Fruit fly (Drosophila melanogaster) whole organism, embryonic: ENCODE measurements around the gene CG11670.

Experiments used
- CG11085 ChIP-seq: fragments of 200-800 bp; sonication (Bioruptor generic); IDR thresholded peaks from 2 replicates; pipeline ENCODE4 v1.3.6; 2022; ENCODE audit warnings: missing biosample characterization, missing genetic modification characterization
- CG11093 ChIP-seq: fragments of 200-800 bp; sonication (Bioruptor generic); IDR thresholded peaks from 3 replicates; pipeline ENCODE4 v1.3.6; 2022; ENCODE audit warnings: missing biosample characterization, missing genetic modification characterization
- CG12299 ChIP-seq: fragments of 200-800 bp; sonication (Bioruptor generic); optimal IDR thresholded peaks from 2 replicates; lab custom pipeline; 2018; ENCODE audit warnings: missing biosample characterization, mild to moderate bottlenecking, missing genetic modification characterization
- CG14667 ChIP-seq: fragments of 200-800 bp; sonication (Bioruptor generic); IDR thresholded peaks from 2 replicates; pipeline ENCODE4 v1.3.6; 2022; ENCODE audit warnings: missing biosample characterization, missing genetic modification characterization
- CG15696 ChIP-seq: fragments of 200-800 bp; sonication (Bioruptor generic); optimal IDR thresholded peaks from 2 replicates; lab custom pipeline; 2019; ENCODE audit warnings: missing biosample characterization, mild to moderate bottlenecking, missing genetic modification characterization, moderate library complexity
- CG17385 ChIP-seq: fragments of 200-800 bp; sonication (Bioruptor generic); optimal IDR thresholded peaks from 3 replicates; lab custom pipeline; 2018; ENCODE audit warnings: missing biosample characterization, mild to moderate bottlenecking, missing genetic modification characterization
- CG2712 ChIP-seq: fragments of 200-800 bp; optimal IDR thresholded peaks from 3 replicates; lab custom pipeline; 2019; ENCODE audit warnings: missing biosample characterization, mild to moderate bottlenecking, missing genetic modification characterization, moderate library complexity
- CG32532 ChIP-seq: fragments of 200-800 bp; sonication (Bioruptor generic); IDR thresholded peaks from 2 replicates; pipeline ENCODE4 v1.3.6; 2022; ENCODE audit warnings: missing biosample characterization, missing genetic modification characterization
- CG3407 ChIP-seq: fragments of 200-800 bp; sonication (Bioruptor generic); optimal IDR thresholded peaks from 2 replicates; lab custom pipeline; 2018; ENCODE audit warnings: missing biosample characterization, mild to moderate bottlenecking, missing genetic modification characterization
- CG3726 ChIP-seq: fragments of 200-800 bp; sonication (Bioruptor generic); IDR thresholded peaks from 3 replicates; pipeline ENCODE4, ENCODE4 v1.3.6; 2022; ENCODE audit warnings: missing biosample characterization, missing genetic modification characterization
- CG3838 ChIP-seq: fragments of 200-800 bp; sonication (Bioruptor generic); optimal IDR thresholded peaks from 3 replicates; lab custom pipeline; 2016; ENCODE audit warnings: missing biosample characterization, missing genetic modification characterization
- CG4404 ChIP-seq: fragments of 200-800 bp; sonication (Bioruptor generic); IDR thresholded peaks from 2 replicates; pipeline ENCODE4 v1.3.6; 2022; ENCODE audit warnings: missing biosample characterization, missing genetic modification characterization
- CG5953 ChIP-seq: fragments of 200-800 bp; sonication (Bioruptor generic); IDR thresholded peaks from 2 replicates; pipeline ENCODE4 v1.3.6; 2022; ENCODE audit warnings: missing biosample characterization, missing genetic modification characterization
- CG7928 ChIP-seq: fragments of 200-800 bp; sonication (Bioruptor generic); optimal IDR thresholded peaks from 2 replicates; lab custom pipeline; 2017; ENCODE audit warnings: missing biosample characterization, mild to moderate bottlenecking, missing genetic modification characterization
- CG8089 ChIP-seq: fragments of 200-800 bp; sonication (Bioruptor generic); optimal IDR thresholded peaks from 3 replicates; lab custom pipeline; 2016; ENCODE audit warnings: missing biosample characterization, missing genetic modification characterization
- CG9876 ChIP-seq: fragments of 200-800 bp; sonication (Bioruptor generic); optimal IDR thresholded peaks from 2 replicates; lab custom pipeline; 2016; ENCODE audit warnings: missing biosample characterization, missing genetic modification characterization
- Dad ChIP-seq: fragments of 200-800 bp; sonication (Bioruptor generic); optimal IDR thresholded peaks from 3 replicates; lab custom pipeline; 2016; ENCODE audit warnings: missing biosample characterization, missing genetic modification characterization
- Ets97D ChIP-seq: fragments of 200-800 bp; sonication (Bioruptor generic); optimal IDR thresholded peaks from 3 replicates; lab custom pipeline; 2016; ENCODE audit warnings: missing biosample characterization, missing genetic modification characterization
- Fer3 ChIP-seq: fragments of 200-800 bp; sonication (Bioruptor generic); optimal IDR thresholded peaks from 2 replicates; lab custom pipeline; 2018; ENCODE audit warnings: missing biosample characterization, mild to moderate bottlenecking, missing genetic modification characterization, moderate library complexity
- MESR4 ChIP-seq: fragments of 200-800 bp; sonication (Bioruptor generic); optimal IDR thresholded peaks from 2 replicates; lab custom pipeline; 2018; ENCODE audit warnings: missing biosample characterization, mild to moderate bottlenecking, missing genetic modification characterization, moderate library complexity
- Neu2 ChIP-seq: fragments of 200-800 bp; sonication (Bioruptor generic); optimal IDR thresholded peaks from 3 replicates; lab custom pipeline; 2016; ENCODE audit warnings: missing biosample characterization, missing genetic modification characterization, borderline replicate concordance
- Nf-YA ChIP-seq: fragments of 200-800 bp; sonication (Bioruptor generic); IDR thresholded peaks from 2 replicates; pipeline ENCODE4 v1.3.6; 2022; ENCODE audit warnings: missing biosample characterization, missing genetic modification characterization
- Pdp1 ChIP-seq, 2 experiments: fragments of 200-800 bp; sonication (Bioruptor generic); optimal IDR thresholded peaks; 3 replicates each; lab custom pipeline; 2016; ENCODE audit warnings: missing biosample characterization in 2 of 2, missing genetic modification characterization in 2 of 2, mild to moderate bottlenecking in 1 of 2, moderate library complexity in 1 of 2
- Stat92E ChIP-seq, 3 experiments: fragments of >200 bp in 2 of 3; fragments of 200-800 bp in 1 of 3; sonication (Bioruptor generic) in 1 of 3; optimal IDR thresholded peaks; 2 replicates each; lab custom pipeline; 2017 to 2019; ENCODE audit warnings: missing biosample characterization in 3 of 3, missing genetic modification characterization in 3 of 3, mild to moderate bottlenecking in 1 of 3, moderate library complexity in 1 of 3
- ap ChIP-seq: fragments of 200-800 bp; sonication (Bioruptor generic); IDR thresholded peaks from 2 replicates; pipeline ENCODE4 v1.3.6; 2022; ENCODE audit warnings: missing biosample characterization, missing genetic modification characterization
- ase ChIP-seq: fragments of 200-800 bp; sonication (Bioruptor generic); IDR thresholded peaks from 3 replicates; pipeline ENCODE4 v1.3.6; 2022; ENCODE audit warnings: missing biosample characterization, missing genetic modification characterization
- bowl ChIP-seq: fragments of 200-800 bp; sonication (Bioruptor generic); IDR thresholded peaks from 2 replicates; pipeline ENCODE4 v1.3.6; 2022; ENCODE audit warnings: missing biosample characterization, missing genetic modification characterization
- cas ChIP-seq: fragments of 200-800 bp; sonication (Bioruptor generic); IDR thresholded peaks from 2 replicates; pipeline ENCODE4 v1.3.6; 2022; ENCODE audit warnings: missing biosample characterization, missing genetic modification characterization
- chinmo ChIP-seq: fragments of 200-800 bp; sonication (Bioruptor generic); IDR thresholded peaks from 4 replicates; pipeline ENCODE4 v1.3.6; 2022; ENCODE audit warnings: missing biosample characterization, missing genetic modification characterization; ENCODE audit not compliant: partially characterized antibody
- chm ChIP-seq: fragments of 200-800 bp; sonication (Bioruptor generic); IDR thresholded peaks from 2 replicates; pipeline ENCODE4 v1.3.6; 2022; ENCODE audit warnings: missing biosample characterization, missing genetic modification characterization
- chn ChIP-seq: fragments of 200-800 bp; sonication (Bioruptor generic); optimal IDR thresholded peaks from 2 replicates; lab custom pipeline; 2016; ENCODE audit warnings: missing biosample characterization, missing genetic modification characterization
- croc ChIP-seq: fragments of 200-800 bp; sonication (Bioruptor generic); conservative IDR thresholded peaks from 3 replicates; pipeline ENCODE4 v1.3.6; 2022; ENCODE audit warnings: missing biosample characterization, missing genetic modification characterization
- crp ChIP-seq, 2 experiments: fragments of 200-800 bp; sonication (Bioruptor generic); optimal IDR thresholded peaks; 2 replicates in 1 of 2; 3 replicates in 1 of 2; lab custom pipeline; 2017; ENCODE audit warnings: missing biosample characterization in 2 of 2, missing genetic modification characterization in 2 of 2, mild to moderate bottlenecking in 1 of 2, moderate library complexity in 1 of 2
- dmrt99B ChIP-seq: fragments of 200-800 bp; sonication (Bioruptor generic); optimal IDR thresholded peaks from 2 replicates; lab custom pipeline; 2018; ENCODE audit warnings: missing biosample characterization, mild to moderate bottlenecking, missing genetic modification characterization, moderate library complexity
- ems ChIP-seq: fragments of 200-800 bp; sonication (Bioruptor generic); optimal IDR thresholded peaks from 3 replicates; lab custom pipeline; 2016; ENCODE audit warnings: missing biosample characterization, missing genetic modification characterization
- esg ChIP-seq: fragments of 200-800 bp; sonication (Bioruptor generic); conservative IDR thresholded peaks from 2 replicates; pipeline ENCODE4 v1.3.6; 2022; ENCODE audit warnings: missing biosample characterization, missing genetic modification characterization
- ftz-f1 ChIP-seq: fragments of 200-800 bp; sonication (Bioruptor generic); optimal IDR thresholded peaks from 2 replicates; lab custom pipeline; 2016; ENCODE audit warnings: missing biosample characterization, missing genetic modification characterization
- gro ChIP-seq: fragments of 200-800 bp; sonication (Bioruptor generic); optimal IDR thresholded peaks from 2 replicates; lab custom pipeline; 2016; ENCODE audit warnings: missing biosample characterization, missing genetic modification characterization
- kni ChIP-seq: fragments of 200-800 bp; sonication (Bioruptor generic); optimal IDR thresholded peaks from 3 replicates; lab custom pipeline; 2017; ENCODE audit warnings: mild to moderate bottlenecking, missing biosample characterization, missing genetic modification reagents, missing genetic modification characterization
- nerfin-1 ChIP-seq: fragments of 200-800 bp; sonication (Bioruptor generic); optimal IDR thresholded peaks from 3 replicates; lab custom pipeline; 2019; ENCODE audit warnings: missing biosample characterization, mild to moderate bottlenecking, missing genetic modification characterization, moderate library complexity
- org-1 ChIP-seq: fragments of 200-800 bp; sonication (Bioruptor generic); optimal IDR thresholded peaks from 2 replicates; lab custom pipeline; 2017; ENCODE audit warnings: missing biosample characterization, missing genetic modification characterization
- pros ChIP-seq: fragments of 200-800 bp; sonication (Bioruptor generic); optimal IDR thresholded peaks from 3 replicates; lab custom pipeline; 2019; ENCODE audit warnings: missing biosample characterization, mild to moderate bottlenecking, missing genetic modification characterization, moderate library complexity
- psq ChIP-seq: fragments of 200-800 bp; sonication (Bioruptor generic); optimal IDR thresholded peaks from 2 replicates; lab custom pipeline; 2017; ENCODE audit warnings: missing biosample characterization, missing genetic modification characterization
- sna ChIP-seq: fragments of 200-800 bp; sonication (Bioruptor generic); IDR thresholded peaks from 2 replicates; pipeline ENCODE4 v1.3.6; 2022; ENCODE audit warnings: missing biosample characterization, missing genetic modification characterization; ENCODE audit not compliant: partially characterized antibody
- stwl ChIP-seq: fragments of 200-800 bp; sonication (Bioruptor generic); optimal IDR thresholded peaks from 3 replicates; lab custom pipeline; 2018; ENCODE audit warnings: missing biosample characterization, mild to moderate bottlenecking, missing genetic modification characterization, moderate library complexity
- tin ChIP-seq: fragments of 200-800 bp; sonication (Bioruptor generic); optimal IDR thresholded peaks from 3 replicates; lab custom pipeline; 2016; ENCODE audit warnings: missing biosample characterization, missing genetic modification characterization
- tup ChIP-seq: fragments of 200-800 bp; sonication (Bioruptor generic); optimal IDR thresholded peaks from 2 replicates; lab custom pipeline; 2016; ENCODE audit warnings: missing biosample characterization, mild to moderate bottlenecking, missing genetic modification characterization, moderate library complexity
- tx ChIP-seq: fragments of 200-800 bp; sonication (Bioruptor generic); optimal IDR thresholded peaks from 2 replicates; lab custom pipeline; 2016; ENCODE audit warnings: missing biosample characterization, missing genetic modification characterization
- wor ChIP-seq: fragments of 200-800 bp; sonication (Bioruptor generic); IDR thresholded peaks from 2 replicates; pipeline ENCODE4 v1.3.6; 2022; ENCODE audit warnings: missing biosample characterization, missing genetic modification characterization
- zfh2 ChIP-seq: fragments of 200-800 bp; sonication (Bioruptor generic); optimal IDR thresholded peaks from 2 replicates; lab custom pipeline; 2016; ENCODE audit warnings: missing biosample characterization, missing genetic modification characterization

Gene CG11670

dm6 chr3R:13051942-13052693, 10.3 kb downstream of the CG11670 start, which contains the start of gene pic (continued):
- TF ChIP-seq Pdp1 (GFP tag; optimal IDR thresholded peaks at IDR 0.05; lab: Kevin White, UChicago) = peak in 1 of 2 experiments; percentile 89
- TF ChIP-seq chn (GFP tag; lab: Kevin White, UChicago) = no peak
- TF ChIP-seq CG17385 (GFP tag; lab: Kevin White, UChicago) = peak; percentile 86
- peak; percentile 58 for TF ChIP-seq stwl (tag; lab: Kevin White, UChicago)
- no peak for TF ChIP-seq CG7928 (GFP tag; lab: Kevin White, UChicago)
- peak; percentile 80 for TF ChIP-seq sna (GFP tag; lab: Robert Waterston, UW)
- TF ChIP-seq crp (GFP tag; optimal IDR thresholded peaks at IDR 0.05; lab: Kevin White, UChicago) = no peak
- TF ChIP-seq chinmo = 0 out of 4 replicates have a peak, but pooled peaks have one; percentile 24
- TF ChIP-seq CG3407 (GFP tag; lab: Kevin White, UChicago) = no peak
- no peak for TF ChIP-seq zfh2 (GFP tag; lab: Kevin White, UChicago)
- no peak for TF ChIP-seq Neu2 (GFP tag; lab: Kevin White, UChicago)
- no peak for TF ChIP-seq org-1 (GFP tag; lab: Kevin White, UChicago)
- no peak for TF ChIP-seq CG14667 (GFP tag; lab: Robert Waterston, UW)
- no peak for TF ChIP-seq CG9876 (GFP tag; lab: Kevin White, UChicago)
- TF ChIP-seq cas (GFP tag; lab: Robert Waterston, UW) = no peak
- TF ChIP-seq CG12299 (tag; lab: Kevin White, UChicago) = no peak
- no peak for TF ChIP-seq bowl
- no peak for TF ChIP-seq CG4404 (GFP tag; lab: Robert Waterston, UW)
- TF ChIP-seq esg = no peak
- no peak for TF ChIP-seq croc (GFP tag; lab: Robert Waterston, UW)
- no peak for TF ChIP-seq ap (GFP tag; lab: Robert Waterston, UW)
- no peak for TF ChIP-seq CG15696 (tag; lab: Kevin White, UChicago)
- TF ChIP-seq Nf-YA (GFP tag; lab: Robert Waterston, UW) = no peak
- no peak for TF ChIP-seq ftz-f1
- no peak for TF ChIP-seq kni (GFP tag; lab: Kevin White, UChicago)
- TF ChIP-seq gro (GFP tag; lab: Kevin White, UChicago) = no peak
- TF ChIP-seq Dad = no peak
- no peak for TF ChIP-seq chm (GFP tag; lab: Robert Waterston, UW)
- no peak for TF ChIP-seq nerfin-1
- TF ChIP-seq tin (GFP tag; lab: Kevin White, UChicago) = no peak
- no peak for TF ChIP-seq Fer3 (tag; lab: Kevin White, UChicago)
- no peak for TF ChIP-seq CG5953 (GFP tag; lab: Robert Waterston, UW)
- TF ChIP-seq dmrt99B (tag; lab: Kevin White, UChicago) = no peak
- no peak for TF ChIP-seq CG11093 (GFP tag; lab: Robert Waterston, UW)
- TF ChIP-seq pros (GFP tag; lab: Kevin White, UChicago) = no peak
- TF ChIP-seq ems (GFP tag; lab: Kevin White, UChicago) = no peak
- no peak for TF ChIP-seq tx
- no peak for TF ChIP-seq CG32532 (GFP tag; lab: Robert Waterston, UW)
- TF ChIP-seq CG8089 = no peak
- TF ChIP-seq CG3838 (GFP tag; lab: Kevin White, UChicago) = no peak
- TF ChIP-seq MESR4 (GFP tag; lab: Kevin White, UChicago) = peak; percentile 78
- no peak for TF ChIP-seq Stat92E (GFP tag; optimal IDR thresholded peaks at IDR 0.05; lab: Kevin White, UChicago)
- peak; percentile 28 for TF ChIP-seq CG2712 (tag; lab: Kevin White, UChicago)
- TF ChIP-seq psq (GFP tag; lab: Kevin White, UChicago) = no peak
- peak; percentile 86 for TF ChIP-seq Ets97D (GFP tag; lab: Kevin White, UChicago)
- no peak for TF ChIP-seq CG3726
- TF ChIP-seq wor (GFP tag; lab: Robert Waterston, UW) = no peak
- no peak for TF ChIP-seq tup (GFP tag; lab: Kevin White, UChicago)
- no peak for TF ChIP-seq CG11085 (GFP tag; lab: Robert Waterston, UW)
- no peak for TF ChIP-seq ase
